Fruit fly (Drosophila melanogaster) whole organism, larva: ENCODE results near the gene Drsl5.

Source experiments
- noc ChIP-seq: fragments of 200-800 bp; sonication (Bioruptor generic); optimal IDR thresholded peaks from 3 replicates; lab custom pipeline; 2019; ENCODE audit warnings: missing biosample characterization, mild to moderate bottlenecking, missing genetic modification characterization, moderate library complexity

Drsl5 gene

dm6 chr3L:3335688-3336087 is 19.1 kb downstream of the Drsl5 start, which contains the start of gene Drsl1:
Gene Drsl1, minus strand, starts transcription at chr3L:3335788.
- TF ChIP-seq noc (tag; lab: Kevin White, UChicago): no peak

DNA sequence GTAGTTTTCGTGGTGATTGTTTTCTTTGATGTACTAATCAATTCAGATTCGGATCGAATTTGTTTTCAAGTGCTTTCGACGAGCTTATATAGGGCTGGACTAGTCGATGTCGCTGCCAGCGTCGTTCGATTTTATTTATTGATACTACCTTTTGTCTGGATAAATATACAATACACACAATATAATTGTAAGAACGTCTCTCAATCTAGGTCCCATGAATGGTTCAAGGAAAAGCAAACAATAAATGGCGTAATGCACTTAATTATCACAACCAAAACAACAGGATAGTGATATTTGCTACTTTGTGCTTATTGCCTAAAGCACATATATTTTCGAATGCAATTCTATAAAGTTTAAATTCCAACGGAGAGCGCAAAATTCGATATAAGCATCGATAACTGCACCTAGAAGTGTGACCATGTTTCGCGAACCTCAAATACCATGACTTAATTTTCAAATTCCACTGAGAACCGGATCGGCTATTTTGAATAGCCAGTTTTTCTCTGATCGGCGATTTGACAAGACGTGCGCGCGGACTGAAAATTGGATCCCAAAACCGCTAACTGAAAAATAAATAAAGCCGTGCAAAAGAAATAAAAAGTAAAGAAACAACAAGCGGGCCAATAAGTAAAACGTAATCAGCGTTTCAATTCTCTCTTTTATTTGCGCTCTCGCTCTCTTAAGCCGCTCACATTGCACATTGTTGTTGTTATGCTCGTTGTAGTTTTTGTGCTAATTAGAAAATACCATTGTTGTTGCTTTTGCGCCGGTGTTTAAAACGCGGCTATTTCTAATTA is 20.0 kb downstream of the Drsl5 start, which contains the start of the genes Drsl6 and kst:
Gene Drsl6 (minus strand): TSS at position 51 of the 797 bp plus-strand sequence.
Gene kst (plus strand): TSS at position 493 of the 797 bp plus-strand sequence.
- peak; percentile 22 for TF ChIP-seq noc (tag; lab: Kevin White, UChicago)

dm6 chr3L:3337345-3337928 is 20.9 kb downstream of the Drsl5 start:
- TF ChIP-seq noc (tag; lab: Kevin White, UChicago): no peak

dm6 chr3L:3338028-3338855 is 21.7 kb downstream of the Drsl5 start:
- no peak for TF ChIP-seq noc (tag; lab: Kevin White, UChicago)

DNA sequence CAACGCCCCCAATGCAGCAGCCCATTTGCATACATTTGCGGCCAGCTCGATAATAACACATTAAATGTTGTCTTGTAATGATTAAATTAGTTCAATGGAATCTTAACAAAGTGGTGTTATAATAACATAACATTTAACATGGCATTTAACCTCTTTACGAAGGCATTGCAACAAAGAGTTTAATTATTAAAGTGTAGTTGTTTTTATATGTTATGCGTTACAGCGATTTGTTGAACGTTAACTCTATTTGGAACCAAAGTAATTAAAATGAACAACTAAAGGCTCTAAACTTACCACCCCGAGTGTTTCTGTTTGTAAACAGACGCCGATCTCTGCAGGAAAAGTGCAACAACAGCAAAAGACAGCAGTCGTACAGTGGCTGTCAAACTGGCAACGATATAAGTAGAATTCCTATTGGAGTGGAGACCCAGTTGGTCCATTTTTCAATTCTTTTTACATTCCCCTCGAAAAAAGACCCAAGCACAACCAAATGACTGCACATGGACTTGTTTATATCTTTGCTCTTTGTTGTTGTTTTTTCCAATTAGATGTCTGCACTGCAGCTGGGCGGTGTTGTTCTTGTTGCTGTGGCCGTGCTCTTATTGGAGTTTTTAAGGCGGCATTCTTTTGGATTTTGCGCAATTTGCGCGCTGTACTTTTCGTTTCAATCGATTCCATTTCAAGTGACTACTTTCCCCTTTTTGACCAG is 22.5 kb downstream of the Drsl5 start:
- TF ChIP-seq noc (tag; lab: Kevin White, UChicago): no peak

- no peak for TF ChIP-seq noc (tag; lab: Kevin White, UChicago)
These were observed 23.2 kb downstream of the Drsl5 start for dm6 chr3L:3339695-3340226.

DNA sequence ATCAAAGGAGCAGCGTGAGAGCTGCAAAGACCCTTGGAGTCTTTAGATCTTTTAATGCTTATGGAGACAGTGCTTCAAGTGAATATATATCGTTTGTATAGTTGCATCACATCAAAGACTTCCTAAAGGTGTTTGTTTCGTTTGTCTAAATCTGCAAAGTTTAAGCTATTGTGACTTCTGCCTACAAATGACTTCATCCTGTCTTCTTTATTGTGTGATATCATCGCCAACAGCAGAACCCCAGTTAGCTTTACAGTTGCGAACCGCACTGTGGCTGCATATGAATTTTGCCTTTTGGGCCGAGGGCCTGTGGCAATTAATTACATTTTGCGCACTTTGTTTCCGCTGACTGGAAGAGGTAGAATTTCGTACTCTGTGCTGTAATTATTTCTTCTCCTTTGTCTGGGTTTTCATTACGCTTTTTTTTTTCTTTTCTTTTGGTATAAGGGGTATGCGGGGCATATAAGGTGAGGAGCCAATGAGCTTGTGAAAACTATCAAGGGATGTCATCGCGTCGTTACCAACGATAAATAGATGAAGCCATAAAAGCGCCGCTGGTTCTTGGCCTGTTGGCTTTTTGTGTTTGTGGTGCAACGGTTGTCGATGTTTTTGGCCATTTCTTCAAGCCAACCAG is 25.8 kb downstream of the Drsl5 start:
- TF ChIP-seq noc (tag; lab: Kevin White, UChicago): no peak

- TF ChIP-seq noc (tag; lab: Kevin White, UChicago): peak; percentile 29
These were observed 26.7 kb downstream of the Drsl5 start for dm6 chr3L:3343260-3343659.

DNA sequence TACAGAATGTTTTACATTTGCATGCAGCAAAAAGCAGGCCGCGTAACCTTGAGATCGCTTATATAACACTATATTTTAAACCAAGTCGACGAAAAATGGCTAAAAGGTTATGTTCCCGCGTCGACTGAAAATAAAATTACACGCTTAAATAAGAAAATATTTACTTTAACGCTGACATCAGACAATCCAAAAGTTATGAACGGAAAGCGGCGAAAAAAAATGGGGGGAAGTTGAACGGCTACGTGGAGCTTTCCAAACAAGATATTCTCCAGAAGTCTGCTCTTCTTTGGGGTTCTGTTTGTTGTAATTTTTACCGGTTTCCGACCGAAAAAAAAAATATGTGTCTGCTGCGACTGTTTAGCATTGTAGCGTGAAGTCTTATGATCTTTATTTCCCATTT is 27.9 kb downstream of the Drsl5 start:
- no peak for TF ChIP-seq noc (tag; lab: Kevin White, UChicago)

dm6 chr3L:3346294-3346693 is 29.7 kb downstream of the Drsl5 start:
- no peak for TF ChIP-seq noc (tag; lab: Kevin White, UChicago)

DNA sequence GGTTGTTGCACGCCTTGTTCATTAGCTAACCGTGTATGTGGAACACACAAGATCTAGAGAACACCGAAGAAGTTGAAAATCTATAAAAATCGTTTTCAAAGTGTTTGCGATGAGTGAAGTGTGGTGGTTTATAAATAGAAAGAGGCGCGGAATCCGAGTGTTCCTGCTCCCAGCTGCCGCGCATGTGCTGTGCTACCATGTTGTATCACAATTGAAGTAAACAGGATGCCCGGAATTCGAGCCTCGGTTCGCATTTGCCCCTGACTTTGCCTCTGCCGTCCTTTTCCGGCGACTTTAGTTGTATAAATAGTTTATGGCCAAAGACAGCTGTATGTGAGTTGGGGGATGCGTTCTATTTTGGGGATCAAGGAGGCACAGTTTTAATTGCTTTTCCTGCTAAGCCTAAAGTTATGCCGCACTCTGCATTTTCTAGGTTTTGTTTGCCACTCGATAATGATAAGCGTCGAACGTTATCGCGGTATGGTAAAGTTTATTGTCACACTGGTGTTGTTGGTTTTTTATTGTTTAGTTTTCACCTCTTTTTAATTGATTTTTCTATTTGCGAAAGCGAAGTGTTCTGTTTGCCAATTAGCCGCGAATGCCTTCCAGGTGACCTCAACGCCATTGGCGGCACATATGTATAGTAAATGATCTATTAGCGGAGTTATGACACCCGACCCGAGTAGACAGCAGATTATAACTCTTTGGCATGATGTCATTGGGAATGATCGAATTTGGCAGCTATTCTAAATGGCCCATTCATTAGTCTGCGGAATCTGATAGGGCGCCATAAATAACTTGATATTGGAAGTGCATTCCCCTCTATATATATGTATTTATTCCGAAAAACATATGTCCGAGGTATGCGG is 32.6 kb downstream of the Drsl5 start:
- peak; percentile 23 for TF ChIP-seq noc (tag; lab: Kevin White, UChicago)

DNA sequence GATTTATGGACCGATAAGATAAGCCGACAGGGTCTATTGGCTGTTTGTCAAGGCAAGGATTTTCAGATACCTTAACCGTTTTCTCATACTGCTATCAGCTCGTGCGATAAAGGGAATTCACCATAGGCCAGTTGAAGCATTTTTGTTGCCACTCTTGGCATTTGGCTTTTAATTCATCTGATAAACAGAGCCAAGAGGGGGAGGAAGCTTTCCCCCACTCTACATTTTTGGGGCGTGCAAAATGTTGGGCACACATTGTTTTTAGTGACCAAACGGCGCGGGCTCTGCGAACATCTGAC is 33.2 kb downstream of the Drsl5 start:
- TF ChIP-seq noc (tag; lab: Kevin White, UChicago): no peak

- TF ChIP-seq noc (tag; lab: Kevin White, UChicago): peak; percentile 64
These were observed 34.2 kb downstream of the Drsl5 start for dm6 chr3L:3350572-3351343.
